Fruit fly (Drosophila melanogaster) whole organism, pupa: ENCODE data around the gene Alg7.

ENCODE experiments used
- CG10348 ChIP-seq: fragments of 200-800 bp; sonication (Bioruptor generic); IDR thresholded peaks from 2 replicates; pipeline ENCODE4 v1.3.6; 2022; ENCODE audit warnings: missing biosample characterization, missing genetic modification characterization
- CG13204 ChIP-seq: fragments of 200-800 bp; sonication (Bioruptor generic); optimal IDR thresholded peaks from 2 replicates; lab custom pipeline; 2018; ENCODE audit warnings: missing biosample characterization, mild to moderate bottlenecking, missing genetic modification characterization, moderate library complexity
- CG14655 ChIP-seq: fragments of 200-800 bp; sonication (Bioruptor generic); optimal IDR thresholded peaks from 3 replicates; lab custom pipeline; 2017; ENCODE audit warnings: mild to moderate bottlenecking, missing biosample characterization, missing genetic modification reagents, missing genetic modification characterization
- CG8301 ChIP-seq: fragments of 200-800 bp; sonication (Bioruptor generic); optimal IDR thresholded peaks from 2 replicates; lab custom pipeline; 2018; ENCODE audit warnings: missing biosample characterization, mild to moderate bottlenecking, missing genetic modification characterization
- D1 ChIP-seq: fragments of 200-800 bp; sonication (Bioruptor generic); optimal IDR thresholded peaks from 2 replicates; lab custom pipeline; 2018; ENCODE audit warnings: missing biosample characterization, mild to moderate bottlenecking, missing genetic modification characterization, moderate library complexity
- EcR ChIP-seq: fragments of 200-800 bp; sonication (Bioruptor generic); optimal IDR thresholded peaks from 3 replicates; lab custom pipeline; 2019; ENCODE audit warnings: missing biosample characterization, missing genetic modification characterization, mild to moderate bottlenecking, moderate library complexity, missing genetic modification reagents
- Pif1B ChIP-seq: fragments of 200-800 bp; sonication (Bioruptor generic); optimal IDR thresholded peaks from 3 replicates; lab custom pipeline; 2016; ENCODE audit warnings: missing biosample characterization, missing genetic modification characterization
- fd96Ca ChIP-seq: fragments of 200-800 bp; sonication (Bioruptor generic); IDR thresholded peaks from 3 replicates; pipeline ENCODE4 v1.3.6; 2022; ENCODE audit warnings: missing biosample characterization, missing genetic modification characterization
- gl ChIP-seq: fragments of 200-800 bp; sonication (Bioruptor generic); optimal IDR thresholded peaks from 2 replicates; lab custom pipeline; 2018; ENCODE audit warnings: missing biosample characterization, mild to moderate bottlenecking, missing genetic modification characterization
- rn ChIP-seq: fragments of 200-800 bp; sonication (Bioruptor generic); IDR thresholded peaks from 2 replicates; pipeline ENCODE4 v1.3.6; 2022; ENCODE audit warnings: missing biosample characterization, missing genetic modification characterization

DNA sequence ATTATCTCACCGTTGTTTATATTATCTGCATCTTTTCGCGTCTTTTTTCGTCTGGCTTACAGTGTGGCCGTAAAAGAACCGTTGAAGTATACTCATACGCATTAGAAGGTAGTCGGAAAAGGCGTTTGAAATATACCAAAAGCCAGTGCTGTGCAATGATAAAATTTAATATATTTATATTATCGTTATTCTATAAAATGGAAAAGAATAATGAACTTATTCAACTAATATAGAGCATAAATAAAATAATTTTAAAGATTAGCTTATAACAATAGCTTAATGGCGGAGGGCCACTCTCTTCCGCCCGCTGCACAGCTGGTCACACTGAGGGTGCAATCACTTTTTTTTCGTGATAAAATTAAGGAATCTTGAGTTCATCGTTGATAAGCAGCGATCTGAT, 12.8 kb downstream of the Alg7 start, which contains the start of the genes CG16974 and Edem2:
- TF ChIP-seq D1, result no peak
- no peak for TF ChIP-seq Pif1B (GFP tag; lab: Kevin White, UChicago)
- TF ChIP-seq CG8301 (tag; lab: Kevin White, UChicago), result no peak
- no peak for TF ChIP-seq CG14655 (GFP tag; lab: Kevin White, UChicago)
- peak; percentile 28 for TF ChIP-seq EcR (GFP tag; lab: Kevin White, UChicago)
- TF ChIP-seq CG13204, result no peak
- TF ChIP-seq gl (tag; lab: Kevin White, UChicago), result no peak
- peak; percentile 71 for TF ChIP-seq fd96Ca (GFP tag; lab: Robert Waterston, UW)
- no peak for TF ChIP-seq CG10348
- peak; percentile 42; the same call in 1 of the 2 replicates for TF ChIP-seq rn (GFP tag; lab: Robert Waterston, UW)
